Worm (Caenorhabditis elegans): ENCODE data around the gene kel-8.

The kel-8 gene

DNA sequence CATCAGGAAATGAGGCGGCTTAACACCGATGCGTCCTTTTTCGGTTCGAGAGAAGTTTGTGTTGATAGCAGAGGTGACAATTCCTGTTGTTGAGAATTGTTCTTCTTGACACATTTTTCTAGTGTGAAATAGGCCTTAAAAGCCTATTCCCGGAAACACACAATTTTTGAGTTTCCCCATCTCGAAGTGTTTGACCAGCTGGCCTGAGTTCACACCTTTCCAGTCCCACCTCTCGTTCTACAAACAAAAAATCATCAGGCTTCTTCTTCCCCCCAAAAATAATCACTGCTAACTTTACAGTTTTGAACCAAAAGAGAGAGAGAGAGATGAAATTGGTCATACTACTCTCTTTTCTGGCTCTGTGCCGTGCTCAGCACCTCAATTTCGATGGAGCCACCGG is 4.7 kb upstream of the kel-8 start, which contains the start of gene W02G9.4:
W02G9.4 (plus strand) TSS at position 301 of the 400 bp plus-strand sequence.
- TF ChIP-seq hlh-4 (tag; optimal IDR thresholded peaks at IDR 0.05) (no peak), F16B12.6 (tag; optimal IDR thresholded peaks at IDR 0.05) (no peak), snu-23 (GFP tag; optimal IDR thresholded peaks at IDR 0.05) (no peak), ceh-63 (GFP tag; optimal IDR thresholded peaks at IDR 0.05) (no peak), mdl-1 (tag; optimal IDR thresholded peaks at IDR 0.05) (no peak), lin-15B (tag; optimal IDR thresholded peaks at IDR 0.05) (no peak), dsc-1 (tag; optimal IDR thresholded peaks at IDR 0.05) (no peak), alr-1 (tag; optimal IDR thresholded peaks at IDR 0.05; ENCODE audit: borderline replicate concordance) (no peak), ceh-8 (GFP tag; optimal IDR thresholded peaks at IDR 0.05) (no peak)

DNA sequence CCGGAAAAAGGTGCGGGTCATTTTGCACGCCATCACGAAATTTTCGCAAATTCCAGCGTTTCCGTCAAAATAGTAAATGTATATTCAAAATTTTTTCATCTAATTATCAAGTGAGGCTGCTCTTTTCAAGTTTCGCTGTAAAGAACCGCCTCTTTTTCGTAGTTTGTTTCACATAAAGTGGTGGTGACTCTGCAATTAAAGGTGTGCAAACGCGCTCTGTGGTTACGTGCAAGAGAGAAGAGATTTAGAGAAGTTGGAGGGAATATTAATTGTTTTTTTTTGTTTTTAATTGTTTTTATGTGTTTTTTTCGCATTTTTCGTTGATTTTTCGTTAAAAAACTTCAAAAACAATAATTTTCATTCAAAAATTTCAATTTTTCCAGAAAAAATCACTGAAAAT is 1.3 kb downstream of the kel-8 start, which contains the start of gene W02G9.3:
W02G9.3 (plus strand) TSS at position 384 of the 400 bp plus-strand sequence.
- TF ChIP-seq dsc-1 (tag; optimal IDR thresholded peaks at IDR 0.05) (peak; percentile 88), lin-35 (GFP tag; optimal IDR thresholded peaks at IDR 0.05) (peak; percentile 87 to 95), ets-5 (GFP tag; IDR thresholded peaks at IDR 0.05) (no peak), jun-1 (tag; optimal IDR thresholded peaks at IDR 0.05) (peak; percentile 47), elt-2 (tag; optimal IDR thresholded peaks at IDR 0.05) (peak; percentile 18), lir-3 (tag; optimal IDR thresholded peaks at IDR 0.05; ENCODE audit: poor library complexity) (no peak), nhr-71 (tag; optimal IDR thresholded peaks at IDR 0.05) (peak; percentile 92), unc-30 (tag; optimal IDR thresholded peaks at IDR 0.05) (no peak), fkh-10 (GFP tag; optimal IDR thresholded peaks at IDR 0.05) (peak; percentile 49), zip-4 (GFP tag; optimal IDR thresholded peaks at IDR 0.05) (no peak), C34B4.2 (tag; optimal IDR thresholded peaks at IDR 0.05) (no peak), tbx-2 (tag; optimal IDR thresholded peaks at IDR 0.05) (peak; percentile 78), egl-13 (tag; optimal IDR thresholded peaks at IDR 0.05) (peak; percentile 17), nhr-76 (tag; optimal IDR thresholded peaks at IDR 0.05) (no peak), egl-27 (tag; optimal IDR thresholded peaks at IDR 0.05) (no peak), sptf-1 (tag; optimal IDR thresholded peaks at IDR 0.05) (no peak), nhr-20 (tag; optimal IDR thresholded peaks at IDR 0.05) (peak; percentile 76), ztf-11 (tag; optimal IDR thresholded peaks at IDR 0.05) (peak in 1 of 2 experiments; percentile 40), pqm-1 (tag; optimal IDR thresholded peaks at IDR 0.05) (no peak), snpc-4 (tag; optimal IDR thresholded peaks at IDR 0.05) (peak; percentile 17), fos-1 (tag; optimal IDR thresholded peaks at IDR 0.05) (peak; percentile 68), lsy-2 (tag; optimal IDR thresholded peaks at IDR 0.05) (peak; percentile 87 to 91), ceh-90 (tag; optimal IDR thresholded peaks at IDR 0.05) (peak; percentile 35), nhr-237 (tag; optimal IDR thresholded peaks at IDR 0.05) (peak; percentile 55), nhr-47 (tag; optimal IDR thresholded peaks at IDR 0.05) (peak; percentile 85), rnt-1 (tag; optimal IDR thresholded peaks at IDR 0.05) (peak; percentile 87), unc-98 (GFP tag; IDR thresholded peaks at IDR 0.05) (no peak), mef-2 (tag; optimal IDR thresholded peaks at IDR 0.05) (no peak), nhr-85 (tag) (peak; percentile 89), snu-23 (GFP tag; optimal IDR thresholded peaks at IDR 0.05) (peak; percentile 89), aha-1 (tag; optimal IDR thresholded peaks at IDR 0.05) (no peak), aly-2 (tag; optimal IDR thresholded peaks at IDR 0.05) (peak; percentile 63), dpl-1 (GFP tag; optimal IDR thresholded peaks at IDR 0.05) (peak; percentile 83 to 91 (median 89)), sox-4 (tag; optimal IDR thresholded peaks at IDR 0.05) (peak; percentile 56), mdl-1 (tag; optimal IDR thresholded peaks at IDR 0.05) (peak in 1 of 2 experiments; percentile 61), hlh-4 (tag; optimal IDR thresholded peaks at IDR 0.05) (no peak), mab-9 (GFP tag; IDR thresholded peaks at IDR 0.05) (no peak), tlp-1 (tag; optimal IDR thresholded peaks at IDR 0.05) (no peak), nhr-12 (tag; optimal IDR thresholded peaks at IDR 0.05) (no peak), grh-1 (GFP tag; IDR thresholded peaks at IDR 0.05) (no peak), lin-15B (tag; optimal IDR thresholded peaks at IDR 0.05) (peak; percentile 78), ztf-4 (tag; optimal IDR thresholded peaks at IDR 0.05) (peak; percentile 40), unc-86 (tag; optimal IDR thresholded peaks at IDR 0.05) (peak; percentile 66), lin-14 (GFP tag; optimal IDR thresholded peaks at IDR 0.05) (peak; percentile 85), skn-1 (tag; optimal IDR thresholded peaks at IDR 0.05) (peak; percentile 88), nhr-90 (tag; optimal IDR thresholded peaks at IDR 0.05; ENCODE audit: poor library complexity) (peak; percentile 78), nhr-84 (tag; optimal IDR thresholded peaks at IDR 0.05) (no peak)

Data from whole organism, L1 larva.